Fruit fly (Drosophila melanogaster): ENCODE data around the gene bc10.

Gene bc10

dm6 chr3L:5599592-5599991 lies 34.6 kb downstream of the bc10 start, which contains the start of gene CG10591:
Gene CG10591, minus strand, starts transcription at chr3L:5599692.
- TF ChIP-seq CG17806 (tag; optimal IDR thresholded peaks at IDR 0.05): no peak
- no peak for TF ChIP-seq Ets98B (GFP tag; IDR thresholded peaks at IDR 0.05)
- TF ChIP-seq CG9948 (tag; optimal IDR thresholded peaks at IDR 0.05): no peak
- no peak for TF ChIP-seq CG10348 (GFP tag; IDR thresholded peaks at IDR 0.05)
- TF ChIP-seq CG15710 (tag; optimal IDR thresholded peaks at IDR 0.05): no peak
- TF ChIP-seq Snoo (tag; optimal IDR thresholded peaks at IDR 0.05): no peak
- no peak for TF ChIP-seq rn (GFP tag; IDR thresholded peaks at IDR 0.05)
- TF ChIP-seq fd96Ca (GFP tag; IDR thresholded peaks at IDR 0.05): no peak
- TF ChIP-seq CG14655 (GFP tag; optimal IDR thresholded peaks at IDR 0.05): no peak
- TF ChIP-seq CG32121 (GFP tag; IDR thresholded peaks at IDR 0.05): no peak
- no peak for TF ChIP-seq CG4496 (GFP tag; IDR thresholded peaks at IDR 0.05)
- no peak for TF ChIP-seq gl (tag; optimal IDR thresholded peaks at IDR 0.05)
- no peak for TF ChIP-seq CG8301 (tag; optimal IDR thresholded peaks at IDR 0.05)
- TF ChIP-seq CG34367 (tag; optimal IDR thresholded peaks at IDR 0.05): no peak
- TF ChIP-seq CG8159 (tag; optimal IDR thresholded peaks at IDR 0.05): no peak

DNA sequence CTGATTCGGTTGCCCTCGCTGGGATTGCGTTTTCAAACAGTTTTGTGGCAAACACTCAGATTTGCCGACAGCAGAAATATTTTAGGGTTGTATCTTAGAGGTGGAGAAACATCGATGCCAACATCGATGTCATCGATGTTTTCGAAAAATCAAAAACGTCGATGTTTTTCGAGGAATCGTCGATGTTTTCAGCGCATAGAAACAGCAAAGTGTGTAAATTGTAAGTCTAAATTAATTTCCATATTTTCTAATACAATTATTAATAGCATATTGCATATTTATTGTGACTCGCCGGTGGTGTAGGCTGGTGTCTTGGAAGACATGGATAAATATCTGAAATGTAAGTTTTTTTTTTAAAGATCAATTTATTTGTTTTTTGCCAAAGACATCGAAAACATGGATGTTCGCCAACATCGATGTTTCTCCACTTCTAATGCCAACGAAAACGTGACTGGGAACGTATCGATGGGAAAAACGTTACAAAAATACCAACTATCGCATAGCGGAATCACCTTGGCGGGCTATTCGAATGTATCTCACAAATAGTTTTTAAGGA lies 38.9 kb downstream of the bc10 start, which contains the start of gene TM9SF3:
Gene TM9SF3 (minus strand): TSS at position 120 of the 556 bp plus-strand sequence.
- TF ChIP-seq Ets98B (GFP tag; IDR thresholded peaks at IDR 0.05) (no peak), CG34367 (tag; optimal IDR thresholded peaks at IDR 0.05) (no peak), CG13204 (GFP tag; optimal IDR thresholded peaks at IDR 0.05) (no peak)

dm6 chr3L:5604490-5604889 lies 39.5 kb downstream of the bc10 start, which contains the start of gene mthl2:
Gene mthl2, plus strand, starts transcription at chr3L:5604790.
- no peak for TF ChIP-seq CG12605 (GFP tag; IDR thresholded peaks at IDR 0.05)
- TF ChIP-seq CG32121 (GFP tag; IDR thresholded peaks at IDR 0.05): no peak
- no peak for TF ChIP-seq CG13204 (GFP tag; optimal IDR thresholded peaks at IDR 0.05)
- TF ChIP-seq EcR (GFP tag; optimal IDR thresholded peaks at IDR 0.05): no peak
- TF ChIP-seq CG34367 (tag; optimal IDR thresholded peaks at IDR 0.05): no peak
- no peak for TF ChIP-seq CG9948 (tag; optimal IDR thresholded peaks at IDR 0.05)
- TF ChIP-seq CG8301 (tag; optimal IDR thresholded peaks at IDR 0.05): no peak
- TF ChIP-seq CG14655 (GFP tag; optimal IDR thresholded peaks at IDR 0.05): no peak

DNA sequence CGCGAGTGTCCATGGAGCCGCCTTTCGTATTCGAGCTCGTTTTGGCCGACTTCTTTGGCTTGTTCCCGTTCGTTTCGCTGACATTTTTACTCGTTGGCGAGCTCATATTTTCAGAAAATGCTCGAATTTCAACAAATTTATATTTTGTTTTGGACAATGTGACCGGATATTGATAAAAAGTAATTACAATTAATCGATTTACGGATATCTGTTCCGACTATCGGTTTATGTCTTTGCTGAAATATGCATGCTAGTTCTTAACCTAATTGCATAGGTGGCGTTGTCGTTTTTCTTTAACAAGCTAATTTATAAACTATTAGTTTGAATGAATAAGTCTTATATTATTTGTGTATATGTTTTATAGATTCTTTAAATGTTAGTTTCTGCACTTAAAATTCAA lies 43.1 kb downstream of the bc10 start, which contains the start of gene Eaf6:
Gene Eaf6 (minus strand): TSS at position 173 of the 400 bp plus-strand sequence.
- TF ChIP-seq Pif1A (GFP tag; optimal IDR thresholded peaks at IDR 0.05): no peak
- peak; percentile 13 for TF ChIP-seq EcR (GFP tag; optimal IDR thresholded peaks at IDR 0.05)

dm6 chr3L:5608786-5609370 lies 43.8 kb downstream of the bc10 start:
- TF ChIP-seq CG15710 (tag; optimal IDR thresholded peaks at IDR 0.05) (no peak), gl (tag; optimal IDR thresholded peaks at IDR 0.05) (no peak), CG17806 (tag; optimal IDR thresholded peaks at IDR 0.05) (no peak), CG9948 (tag; optimal IDR thresholded peaks at IDR 0.05) (no peak), Pif1A (GFP tag; optimal IDR thresholded peaks at IDR 0.05) (no peak), CG12605 (GFP tag; IDR thresholded peaks at IDR 0.05) (no peak), EcR (GFP tag; optimal IDR thresholded peaks at IDR 0.05) (no peak), D1 (tag; optimal IDR thresholded peaks at IDR 0.05) (no peak), CG8301 (tag; optimal IDR thresholded peaks at IDR 0.05) (no peak), CG34367 (tag; optimal IDR thresholded peaks at IDR 0.05) (no peak), rn (GFP tag; IDR thresholded peaks at IDR 0.05) (no peak), CG4496 (GFP tag; IDR thresholded peaks at IDR 0.05) (no peak), Pif1B (GFP tag; optimal IDR thresholded peaks at IDR 0.05) (no peak)

- TF ChIP-seq CG34367 (tag; optimal IDR thresholded peaks at IDR 0.05) (no peak), Ets98B (GFP tag; IDR thresholded peaks at IDR 0.05) (peak; percentile 60), CG12605 (GFP tag; IDR thresholded peaks at IDR 0.05) (no peak), CG4496 (GFP tag; IDR thresholded peaks at IDR 0.05) (0 out of 3 replicates have a peak, but pooled peaks have one; percentile 51), rn (GFP tag; IDR thresholded peaks at IDR 0.05) (no peak), fd96Ca (GFP tag; IDR thresholded peaks at IDR 0.05) (no peak; the same call in 2 of the 3 replicates), CG13204 (GFP tag; optimal IDR thresholded peaks at IDR 0.05) (no peak), gl (tag; optimal IDR thresholded peaks at IDR 0.05) (no peak), CG9948 (tag; optimal IDR thresholded peaks at IDR 0.05) (no peak), CG32121 (GFP tag; IDR thresholded peaks at IDR 0.05) (peak; percentile 58), CG17806 (tag; optimal IDR thresholded peaks at IDR 0.05) (no peak), Pif1A (GFP tag; optimal IDR thresholded peaks at IDR 0.05) (no peak), D1 (tag; optimal IDR thresholded peaks at IDR 0.05) (no peak), CG10348 (GFP tag; IDR thresholded peaks at IDR 0.05) (no peak), CG8159 (tag; optimal IDR thresholded peaks at IDR 0.05) (no peak), CG8301 (tag; optimal IDR thresholded peaks at IDR 0.05) (peak; percentile 75), CG14655 (GFP tag; optimal IDR thresholded peaks at IDR 0.05) (no peak), Pif1B (GFP tag; optimal IDR thresholded peaks at IDR 0.05) (no peak), EcR (GFP tag; optimal IDR thresholded peaks at IDR 0.05) (no peak), CG15710 (tag; optimal IDR thresholded peaks at IDR 0.05) (no peak), Snoo (tag; optimal IDR thresholded peaks at IDR 0.05) (no peak)
Observed at dm6 chr3L:5609493-5609892, 44.5 kb downstream of the bc10 start.
